Worm (Caenorhabditis elegans) whole organism, L1 larva: ENCODE results near the gene hpk-1.

ENCODE experiments used
- aly-2 ChIP-seq: fragments of 150-350 bp; optimal IDR thresholded peaks from 2 replicates; lab custom pipeline; 2014; ENCODE audit warnings: missing biosample characterization, missing genetic modification characterization
- ceh-82 ChIP-seq, 3 experiments: fragments of 150-350 bp in 1 of 3; sonication (generic microtip) in 2 of 3; optimal IDR thresholded peaks; 2 replicates each; lab custom pipeline; 2014 to 2017; ENCODE audit warnings: missing biosample characterization in 3 of 3, missing genetic modification characterization in 3 of 3
- jun-1 ChIP-seq: fragments of 150-350 bp; optimal IDR thresholded peaks from 2 replicates; lab custom pipeline; 2014; ENCODE audit warnings: missing biosample characterization, missing genetic modification reagents, missing genetic modification characterization
- nhr-11 ChIP-seq: fragments of 150-350 bp; optimal IDR thresholded peaks from 2 replicates; lab custom pipeline; 2014; ENCODE audit warnings: missing biosample characterization, missing genetic modification characterization
- pqm-1 ChIP-seq: sonication (generic microtip); optimal IDR thresholded peaks from 3 replicates; lab custom pipeline; 2017; ENCODE audit warnings: missing biosample characterization, missing genetic modification characterization
- sox-4 ChIP-seq: sonication (generic microtip); optimal IDR thresholded peaks from 2 replicates; lab custom pipeline; 2016; ENCODE audit warnings: missing genetic modification characterization, missing compliant biosample characterization
- zip-4 ChIP-seq: fragments of 200-800 bp; sonication (Bioruptor generic); optimal IDR thresholded peaks from 2 replicates; lab custom pipeline; 2018; ENCODE audit warnings: mild to moderate bottlenecking, missing genetic modification characterization, moderate library complexity, missing compliant biosample characterization

ce11 chrX:4248417-4248816 is 31.3 kb upstream of the hpk-1 start:
- no peak for TF ChIP-seq ceh-82 (tag; optimal IDR thresholded peaks at IDR 0.05; lab: Kevin White, UChicago)
- no peak for TF ChIP-seq zip-4 (GFP tag; lab: Kevin White, UChicago)
- no peak for TF ChIP-seq nhr-11 (tag; lab: Kevin White, UChicago)
- no peak for TF ChIP-seq aly-2 (tag; lab: Kevin White, UChicago)
- TF ChIP-seq pqm-1 (tag; lab: Kevin White, UChicago): no peak
- TF ChIP-seq sox-4: no peak
- no peak for TF ChIP-seq jun-1 (tag; lab: Kevin White, UChicago)
